Fruit fly (Drosophila melanogaster) whole organism, pupa: ENCODE results near the gene Tim23.

ENCODE experiments used
- CG13204 ChIP-seq: fragments of 200-800 bp; sonication (Bioruptor generic); optimal IDR thresholded peaks from 2 replicates; lab custom pipeline; 2018; ENCODE audit warnings: missing biosample characterization, mild to moderate bottlenecking, missing genetic modification characterization, moderate library complexity
- CG15710 ChIP-seq: fragments of 200-800 bp; sonication (Bioruptor generic); optimal IDR thresholded peaks from 2 replicates; lab custom pipeline; 2018; ENCODE audit warnings: missing biosample characterization, mild to moderate bottlenecking, missing genetic modification characterization, moderate library complexity
- CG8301 ChIP-seq: fragments of 200-800 bp; sonication (Bioruptor generic); optimal IDR thresholded peaks from 2 replicates; lab custom pipeline; 2018; ENCODE audit warnings: missing biosample characterization, mild to moderate bottlenecking, missing genetic modification characterization
- fd96Ca ChIP-seq: fragments of 200-800 bp; sonication (Bioruptor generic); IDR thresholded peaks from 3 replicates; pipeline ENCODE4 v1.3.6; 2022; ENCODE audit warnings: missing biosample characterization, missing genetic modification characterization

dm6 chr2L:23315029-23315428 is 1.7 kb upstream of the Tim23 start:
- TF ChIP-seq CG13204 (GFP tag; lab: Kevin White, UChicago) (no peak), CG15710 (tag; lab: Kevin White, UChicago) (no peak), fd96Ca (GFP tag; lab: Robert Waterston, UW) (no peak), CG8301 (tag; lab: Kevin White, UChicago) (no peak)
